Fruit fly (Drosophila melanogaster): ENCODE measurements around the gene kar.

Gene kar

DNA sequence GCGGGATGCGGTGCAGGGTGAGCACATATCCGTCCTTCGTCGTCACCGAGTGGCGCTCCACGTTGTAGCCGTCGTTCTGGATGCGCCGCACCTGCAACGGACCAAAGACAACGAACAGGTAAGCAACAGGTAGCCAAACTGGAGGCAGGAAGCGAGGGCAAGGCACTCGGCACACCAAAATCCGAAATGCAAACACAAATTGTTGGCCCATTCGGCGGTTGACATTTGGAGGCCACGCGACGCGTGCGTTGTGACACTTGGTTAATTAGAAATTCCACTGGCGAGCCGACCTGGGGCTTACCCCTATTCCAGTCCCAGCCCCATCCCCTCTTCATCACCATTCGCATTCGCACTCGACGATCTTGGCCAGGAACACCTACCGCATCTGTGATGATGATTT is 47.5 kb downstream of the kar start:
- no peak for TF ChIP-seq CG4318 (GFP tag; optimal IDR thresholded peaks at IDR 0.05)

DNA sequence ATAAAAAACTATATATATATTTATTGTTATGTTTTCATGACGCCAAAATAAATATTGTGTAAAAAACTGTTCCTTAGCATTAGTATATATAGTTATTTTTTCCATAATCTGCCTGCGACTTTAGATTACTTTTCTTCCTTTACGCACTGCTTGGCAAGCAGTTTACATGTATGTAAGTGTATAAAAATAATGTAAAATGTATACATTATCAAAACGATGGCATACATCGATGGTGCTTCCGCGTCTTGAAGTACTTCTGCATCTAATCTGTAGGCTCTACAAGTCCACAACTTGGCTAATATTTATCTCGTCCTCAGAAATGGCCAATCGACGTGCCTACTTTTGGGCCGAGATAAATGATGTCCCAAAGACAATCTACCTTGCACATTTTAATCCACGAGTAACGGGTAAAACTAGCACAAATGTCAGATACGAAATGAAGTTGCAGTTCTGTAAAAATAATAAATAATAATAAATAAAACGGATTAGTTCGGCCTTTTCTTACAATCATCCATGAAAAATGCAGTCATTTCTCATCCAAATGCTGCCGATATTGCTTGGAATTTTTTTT is 51.1 kb downstream of the kar start, which contains the start of gene CG11608:
TSS of gene CG11608 (plus strand) at position 521 of the 571 bp plus-strand sequence.
- no peak for TF ChIP-seq Hr39 (GFP tag; optimal IDR thresholded peaks at IDR 0.05)
- no peak for TF ChIP-seq Smox (GFP tag; optimal IDR thresholded peaks at IDR 0.05)
- TF ChIP-seq CG8319 (GFP tag; optimal IDR thresholded peaks at IDR 0.05), result peak; percentile 61
- no peak for TF ChIP-seq CG6808 (GFP tag; optimal IDR thresholded peaks at IDR 0.05)
- no peak for TF ChIP-seq CG9139 (GFP tag; optimal IDR thresholded peaks at IDR 0.05)
- no peak for TF ChIP-seq CG6163 (GFP tag; IDR thresholded peaks at IDR 0.05)
- TF ChIP-seq CG6854 (GFP tag; optimal IDR thresholded peaks at IDR 0.05), result no peak

- TF ChIP-seq net (GFP tag; optimal IDR thresholded peaks at IDR 0.05), result no peak
- no peak for TF ChIP-seq spab (GFP tag; optimal IDR thresholded peaks at IDR 0.05)
- no peak for TF ChIP-seq CG31627 (GFP tag; optimal IDR thresholded peaks at IDR 0.05)
- no peak for TF ChIP-seq dac (GFP tag; optimal IDR thresholded peaks at IDR 0.05)
- no peak for TF ChIP-seq Smox (GFP tag; optimal IDR thresholded peaks at IDR 0.05)
- TF ChIP-seq Lpt (GFP tag; optimal IDR thresholded peaks at IDR 0.05), result no peak
- no peak for TF ChIP-seq salr (GFP tag; optimal IDR thresholded peaks at IDR 0.05)
- TF ChIP-seq Gug (GFP tag; IDR thresholded peaks at IDR 0.05), result no peak
- TF ChIP-seq Met (GFP tag; optimal IDR thresholded peaks at IDR 0.05), result no peak
- no peak for TF ChIP-seq Hr39 (GFP tag; optimal IDR thresholded peaks at IDR 0.05)
Measured at dm6 chr3R:12636240-12636639, 52.9 kb downstream of the kar start, which contains the start of gene CG11600. Gene CG11600, plus strand, starts transcription at chr3R:12636540.

DNA sequence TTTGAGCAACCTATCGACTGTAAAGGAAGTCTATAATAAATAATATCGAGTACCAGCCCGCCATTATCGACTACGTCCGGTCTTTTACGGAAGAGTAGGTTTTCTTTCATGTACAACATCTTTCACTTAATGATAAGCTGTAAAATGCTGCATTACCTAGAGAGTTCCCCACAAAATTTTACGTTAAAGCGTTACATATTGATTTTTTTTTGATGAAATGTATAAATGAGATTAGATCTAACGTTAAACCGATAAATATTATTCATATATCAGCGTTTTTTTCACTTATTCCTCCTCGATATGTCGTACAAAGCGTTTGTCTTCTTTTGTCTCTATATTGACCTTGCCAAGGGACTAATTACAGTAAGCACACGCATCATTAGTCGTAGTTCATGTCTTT is 54.5 kb downstream of the kar start, which contains the start of gene CG11598:
TSS of gene CG11598 (plus strand) at position 301 of the 400 bp plus-strand sequence.
- TF ChIP-seq CG8632 (GFP tag; optimal IDR thresholded peaks at IDR 0.05), result no peak
- TF ChIP-seq CG34406 (GFP tag; optimal IDR thresholded peaks at IDR 0.05), result no peak
- TF ChIP-seq pdm3 (GFP tag; optimal IDR thresholded peaks at IDR 0.05), result no peak
- no peak for TF ChIP-seq CG7368 (GFP tag; optimal IDR thresholded peaks at IDR 0.05)
- TF ChIP-seq cyc (GFP tag; optimal IDR thresholded peaks at IDR 0.05), result no peak
- TF ChIP-seq salr (GFP tag; optimal IDR thresholded peaks at IDR 0.05), result no peak
- no peak for TF ChIP-seq fkh (GFP tag; optimal IDR thresholded peaks at IDR 0.05)
- TF ChIP-seq CG6854 (GFP tag; optimal IDR thresholded peaks at IDR 0.05), result no peak
- no peak for TF ChIP-seq svp (GFP tag)
- TF ChIP-seq ss (GFP tag; optimal IDR thresholded peaks at IDR 0.05), result no peak
- TF ChIP-seq Gug (GFP tag; IDR thresholded peaks at IDR 0.05), result no peak
- no peak for TF ChIP-seq esn (GFP tag; optimal IDR thresholded peaks at IDR 0.05)
- TF ChIP-seq CG3032 (tag; optimal IDR thresholded peaks at IDR 0.05), result no peak
- no peak for TF ChIP-seq lz (GFP tag; optimal IDR thresholded peaks at IDR 0.05)
- no peak for TF ChIP-seq Sox14 (GFP tag; optimal IDR thresholded peaks at IDR 0.05)
- no peak for TF ChIP-seq acj6 (GFP tag; optimal IDR thresholded peaks at IDR 0.05)
- TF ChIP-seq CG11762 (GFP tag; optimal IDR thresholded peaks at IDR 0.05; ENCODE audit: insufficient read depth), result no peak

dm6 chr3R:12633059-12633458 is 56.1 kb downstream of the kar start, which contains the start of gene CG18530:
Gene CG18530, plus strand, starts transcription at chr3R:12633359.
- TF ChIP-seq eg (GFP tag; IDR thresholded peaks at IDR 0.05), result no peak
- TF ChIP-seq CG8119 (GFP tag; IDR thresholded peaks at IDR 0.05), result no peak
- no peak for TF ChIP-seq CG34406 (GFP tag; optimal IDR thresholded peaks at IDR 0.05)
- no peak for TF ChIP-seq CG3032 (tag; optimal IDR thresholded peaks at IDR 0.05)
- TF ChIP-seq net (GFP tag; optimal IDR thresholded peaks at IDR 0.05), result no peak
- no peak for TF ChIP-seq acj6 (GFP tag; optimal IDR thresholded peaks at IDR 0.05)
- no peak for TF ChIP-seq esn (GFP tag; optimal IDR thresholded peaks at IDR 0.05)
- TF ChIP-seq CG8319 (GFP tag; optimal IDR thresholded peaks at IDR 0.05), result no peak
- no peak for TF ChIP-seq fd59A (GFP tag; optimal IDR thresholded peaks at IDR 0.05)
- TF ChIP-seq Hr4 (GFP tag; optimal IDR thresholded peaks at IDR 0.05), result no peak
- TF ChIP-seq cyc (GFP tag; optimal IDR thresholded peaks at IDR 0.05), result no peak
- TF ChIP-seq CG6276 (GFP tag; optimal IDR thresholded peaks at IDR 0.05), result no peak
- no peak for TF ChIP-seq fkh (GFP tag; optimal IDR thresholded peaks at IDR 0.05)
- TF ChIP-seq CG11294 (GFP tag; IDR thresholded peaks at IDR 0.05), result no peak
- no peak for TF ChIP-seq Gug (GFP tag; IDR thresholded peaks at IDR 0.05)
